Fruit fly (Drosophila melanogaster) whole organism: ENCODE measurements around the gene Ppn.

Source experiments
- CG8478 ChIP-seq: fragments of >200 bp; optimal IDR thresholded peaks from 2 replicates; lab custom pipeline; 2018; ENCODE audit warnings: inconsistent platforms
- Dll ChIP-seq: fragments of >200 bp; optimal IDR thresholded peaks from 2 replicates; lab custom pipeline; 2017
- EcR ChIP-seq, 2 experiments: fragments of >200 bp; optimal IDR thresholded peaks; 2 replicates each; lab custom pipeline; 2017; ENCODE audit warnings: missing biosample characterization in 2 of 2, missing genetic modification characterization in 2 of 2, missing genetic modification reagents in 2 of 2
- psq ChIP-seq: fragments of >200 bp; optimal IDR thresholded peaks from 2 replicates; lab custom pipeline; 2017
- usp ChIP-seq: fragments of >200 bp; optimal IDR thresholded peaks from 2 replicates; lab custom pipeline; 2017; ENCODE audit warnings: missing biosample characterization, missing genetic modification characterization, mixed read lengths

DNA sequence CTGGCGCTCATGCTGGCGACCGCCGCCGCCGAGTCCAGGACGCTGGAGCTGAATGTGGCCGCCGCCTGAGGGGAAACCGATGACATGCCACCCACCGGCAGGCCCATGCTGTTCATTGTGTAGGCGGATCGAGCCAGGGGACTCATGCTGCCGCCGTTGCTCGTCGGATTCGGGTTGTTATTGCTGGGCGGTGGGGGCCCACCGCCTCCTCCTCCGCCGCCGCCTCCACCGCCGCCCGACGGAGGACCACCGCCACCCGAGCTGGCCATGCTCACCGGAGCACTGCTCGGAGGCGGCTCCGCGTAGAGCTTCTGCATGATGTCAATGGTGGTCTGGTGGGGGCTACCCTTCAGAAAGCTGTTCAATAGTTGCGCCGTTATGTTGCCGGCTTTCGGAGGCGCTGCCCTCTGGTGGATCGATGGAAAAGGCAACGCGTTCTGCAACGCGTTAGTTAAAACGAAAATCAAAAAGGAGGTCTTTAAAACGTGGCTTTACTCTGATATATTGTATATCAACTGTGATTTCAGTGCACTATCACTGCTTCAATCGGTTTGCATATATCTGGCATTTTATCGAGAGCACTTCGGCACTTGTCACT, 44.2 kb upstream of the Ppn start:
- TF ChIP-seq CG8478 (lab: Kevin White, UChicago): no peak
- TF ChIP-seq psq (lab: Kevin White, UChicago): no peak
- TF ChIP-seq Dll (lab: Kevin White, UChicago): no peak
- no peak for TF ChIP-seq EcR (GFP tag; optimal IDR thresholded peaks at IDR 0.05; lab: Kevin White, UChicago)
- no peak for TF ChIP-seq usp (GFP tag; lab: Kevin White, UChicago)
